Fruit fly (Drosophila melanogaster): Measurements from ENCODE around the gene CG32091.

The CG32091 gene

dm6 chr3L:11678313-11678817 is 47.2 kb downstream of the CG32091 start:
- TF ChIP-seq noc (tag; optimal IDR thresholded peaks at IDR 0.05) = no peak

dm6 chr3L:11680298-11680697 is 49.1 kb downstream of the CG32091 start, which contains the start of gene CG32085:
CG32085 (minus strand) TSS chr3L:11680344.
- no peak for TF ChIP-seq noc (tag; optimal IDR thresholded peaks at IDR 0.05)

DNA sequence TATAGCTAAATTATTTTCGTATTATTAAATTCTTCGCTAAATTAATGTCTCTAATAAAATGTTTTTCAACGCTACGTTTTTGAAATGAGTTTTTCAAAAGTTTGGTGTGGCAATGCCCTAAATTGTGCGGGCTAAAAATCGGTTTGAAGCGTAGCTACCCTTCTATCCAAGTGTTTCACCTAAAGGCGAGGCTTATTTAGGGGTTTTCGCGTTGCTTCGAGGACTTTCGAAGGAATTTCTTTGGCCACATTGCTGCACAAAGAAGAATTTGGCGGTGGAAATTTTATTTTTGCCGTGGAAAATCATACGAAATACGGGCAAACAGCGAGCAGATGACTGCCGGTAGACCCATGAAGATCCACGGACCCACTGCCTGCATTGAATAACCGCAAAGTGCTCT is 50.6 kb downstream of the CG32091 start, which contains the start of gene TfIIEalpha:
TSS of gene TfIIEalpha (plus strand) at position 245 of the 400 bp plus-strand sequence.
- TF ChIP-seq noc (tag; optimal IDR thresholded peaks at IDR 0.05) = no peak

- TF ChIP-seq noc (tag; optimal IDR thresholded peaks at IDR 0.05) = peak; percentile 72
Observed at dm6 chr3L:11683819-11684521, 52.8 kb downstream of the CG32091 start, which contains the start of gene Sugb. Sugb (plus strand) TSS chr3L:11683980.

DNA sequence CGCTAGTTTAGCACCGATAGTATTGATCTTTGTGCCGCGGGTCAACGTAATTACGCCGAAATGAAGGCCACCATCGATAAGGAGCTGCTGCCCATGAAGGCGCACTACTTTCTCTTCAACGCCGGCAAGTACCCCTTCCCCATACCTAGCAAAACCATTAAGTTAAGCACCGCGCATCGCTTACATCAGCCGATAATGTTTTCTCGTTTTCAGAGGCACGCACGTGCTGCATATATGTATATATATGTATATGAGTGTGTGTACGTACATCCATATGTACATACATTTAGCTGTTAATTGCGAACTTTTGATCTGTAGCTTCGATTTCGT is 53.3 kb downstream of the CG32091 start:
- TF ChIP-seq noc (tag; optimal IDR thresholded peaks at IDR 0.05) = no peak

DNA sequence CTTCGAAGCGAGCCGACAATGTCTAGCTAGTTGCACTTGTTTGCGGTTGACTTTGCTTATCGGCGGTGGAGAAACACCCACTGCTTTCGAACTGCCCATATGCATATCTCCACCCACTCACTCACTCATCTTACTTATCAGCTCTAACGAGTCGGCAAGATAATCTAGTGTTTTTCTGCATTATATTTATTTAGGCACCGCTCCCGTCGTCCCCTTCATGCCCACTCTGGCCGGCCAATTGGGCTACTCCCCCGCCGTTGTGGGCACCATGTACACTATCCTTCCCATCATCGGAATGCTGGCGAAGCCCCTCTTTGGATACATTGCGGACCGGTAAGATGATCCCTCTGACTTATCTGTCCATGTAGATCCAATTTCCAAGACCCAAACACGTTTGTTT is 54.7 kb downstream of the CG32091 start:
- TF ChIP-seq noc (tag; optimal IDR thresholded peaks at IDR 0.05) = no peak

DNA sequence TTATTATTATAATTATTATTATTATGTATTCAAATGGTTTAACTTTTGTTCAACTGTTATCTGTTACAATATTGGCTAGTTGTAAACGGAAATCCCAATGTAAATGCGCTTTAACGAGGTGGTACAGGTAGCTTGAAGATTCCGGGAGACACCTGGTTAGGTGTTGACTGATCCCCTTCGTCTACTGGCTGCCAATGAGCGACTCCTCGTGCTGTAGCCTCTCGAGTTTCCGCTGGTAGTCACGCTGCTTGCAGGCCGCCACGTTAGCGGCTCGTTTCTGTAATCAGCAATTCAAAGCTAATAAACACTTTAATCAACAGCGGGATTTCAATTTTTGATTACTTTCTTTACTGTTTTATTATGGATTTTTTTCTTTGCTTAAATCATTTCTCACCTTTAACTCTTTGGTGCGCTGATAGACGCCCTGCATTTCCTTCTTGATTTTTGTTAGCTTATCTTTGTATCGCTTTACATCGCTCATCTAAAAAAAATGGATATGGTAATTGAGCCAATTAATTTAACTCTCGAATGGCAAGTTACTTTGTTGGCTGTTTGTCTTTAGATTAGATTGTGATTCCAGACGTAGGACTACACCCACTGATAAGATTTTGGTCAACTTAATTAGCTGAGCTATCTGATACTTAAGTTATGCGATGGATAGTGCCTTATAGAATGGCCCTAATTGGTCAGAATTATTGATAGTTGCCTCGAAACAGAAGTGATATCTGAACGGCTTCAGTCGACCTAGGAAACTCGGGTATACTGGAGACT is 58.8 kb downstream of the CG32091 start:
- TF ChIP-seq noc (tag; optimal IDR thresholded peaks at IDR 0.05) = no peak

- TF ChIP-seq noc (tag; optimal IDR thresholded peaks at IDR 0.05) = no peak
Observed at dm6 chr3L:11691203-11691797, 60.1 kb downstream of the CG32091 start, which contains the start of the genes Pldn and CG14135. Pldn (minus strand) TSS chr3L:11691399. CG14135 (plus strand) TSS chr3L:11691571.
